Worm (Caenorhabditis elegans): Measurements from ENCODE around the gene gly-1.
A peak's percentile ranks its signal among the peaks of the same experiment; 100 is the strongest.

ce11 chrII:10862749-10863656 is 39.0 kb downstream of the gly-1 start:
- no peak for TF ChIP-seq ama-1 (optimal IDR thresholded peaks at IDR 0.05)
- no peak for TF ChIP-seq ama-1 (GFP tag; optimal IDR thresholded peaks at IDR 0.05)
- no peak for TF ChIP-seq snpc-4 (GFP tag; optimal IDR thresholded peaks at IDR 0.05)
- peak in 1 of 4 experiments; percentile 13 for TF ChIP-seq snpc-4 (tag; optimal IDR thresholded peaks at IDR 0.05)
- TF ChIP-seq ztf-3 (GFP tag; optimal IDR thresholded peaks at IDR 0.05) = no peak
- no peak for TF ChIP-seq C17E4.6 (GFP tag; IDR thresholded peaks at IDR 0.05)
- TF ChIP-seq ztf-26 (tag; optimal IDR thresholded peaks at IDR 0.05) = no peak
- TF ChIP-seq F22D6.2 (tag; optimal IDR thresholded peaks at IDR 0.05) = no peak
- no peak for TF ChIP-seq nhr-90 (tag; optimal IDR thresholded peaks at IDR 0.05)
- TF ChIP-seq unc-130 (GFP tag; optimal IDR thresholded peaks at IDR 0.05) = no peak
- no peak for TF ChIP-seq nhr-27 (tag; optimal IDR thresholded peaks at IDR 0.05)
- peak; percentile 87 for TF ChIP-seq lsl-1 (GFP tag; optimal IDR thresholded peaks at IDR 0.05)
- 0 out of 2 replicates have a peak, but pooled peaks have one; percentile 40 for TF ChIP-seq ceh-91 (GFP tag; IDR thresholded peaks at IDR 0.05)
